Worm (Caenorhabditis elegans) whole organism, mixed stage, embryonic: Measurements from ENCODE around the gene F46G10.1.

Source experiments
- M03D4.4 ChIP-seq: sonication (generic microtip); optimal IDR thresholded peaks from 2 replicates; lab custom pipeline; 2017; ENCODE audit warnings: mild to moderate bottlenecking, missing genetic modification characterization, missing compliant biosample characterization
- bed-3 ChIP-seq: fragments of 200-800 bp; sonication (Bioruptor generic); optimal IDR thresholded peaks from 3 replicates; lab custom pipeline; 2018; ENCODE audit warnings: mild to moderate bottlenecking, missing genetic modification characterization, moderate library complexity, missing compliant biosample characterization
- blmp-1 ChIP-seq: fragments of 150-350 bp; optimal IDR thresholded peaks from 2 replicates; lab custom pipeline; 2014; ENCODE audit warnings: missing biosample characterization, missing genetic modification characterization
- ceh-39 ChIP-seq: fragments of 150-350 bp; optimal IDR thresholded peaks from 2 replicates; lab custom pipeline; 2014; ENCODE audit warnings: missing biosample characterization, missing genetic modification characterization
- ceh-43 ChIP-seq: fragments of 200-800 bp; sonication (Bioruptor generic); optimal IDR thresholded peaks from 2 replicates; lab custom pipeline; 2018; ENCODE audit warnings: mild to moderate bottlenecking, missing genetic modification characterization, moderate library complexity, missing compliant biosample characterization
- ceh-83 ChIP-seq: fragments of 200-800 bp; sonication (Bioruptor generic); optimal IDR thresholded peaks from 2 replicates; lab custom pipeline; 2018; ENCODE audit warnings: mild to moderate bottlenecking, missing genetic modification characterization, missing compliant biosample characterization
- ces-1 ChIP-seq: fragments of 150-350 bp; optimal IDR thresholded peaks from 2 replicates; lab custom pipeline; 2014; ENCODE audit warnings: missing biosample characterization, missing genetic modification reagents, missing genetic modification characterization
- cnd-1 ChIP-seq: fragments of 200-800 bp; sonication (Bioruptor generic); optimal IDR thresholded peaks from 2 replicates; lab custom pipeline; 2018; ENCODE audit warnings: mild to moderate bottlenecking, missing genetic modification characterization, missing compliant biosample characterization
- drap-1 ChIP-seq: fragments of 200-800 bp; sonication (Bioruptor generic); optimal IDR thresholded peaks from 3 replicates; lab custom pipeline; 2018; ENCODE audit warnings: mild to moderate bottlenecking, missing genetic modification characterization, missing compliant biosample characterization
- elt-1 ChIP-seq: sonication (generic microtip); optimal IDR thresholded peaks from 2 replicates; lab custom pipeline; 2017; ENCODE audit warnings: missing genetic modification characterization, mild to moderate bottlenecking, missing compliant biosample characterization, antibody characterized with exemption, moderate library complexity, borderline replicate concordance; ENCODE audit not compliant: insufficient read depth
- elt-3 ChIP-seq: fragments of 150-350 bp; optimal IDR thresholded peaks from 2 replicates; lab custom pipeline; 2014; ENCODE audit warnings: missing biosample characterization, missing genetic modification characterization
- flh-1 ChIP-seq: fragments of 200-800 bp; sonication (Bioruptor generic); optimal IDR thresholded peaks from 2 replicates; lab custom pipeline; 2018; ENCODE audit warnings: mild to moderate bottlenecking, missing genetic modification characterization, moderate library complexity, missing compliant biosample characterization
- hlh-1 ChIP-seq: fragments of 150-350 bp; optimal IDR thresholded peaks from 2 replicates; lab custom pipeline; 2014; ENCODE audit warnings: missing biosample characterization, missing genetic modification reagents, missing genetic modification characterization
- lin-13 ChIP-seq: fragments of 150-350 bp; optimal IDR thresholded peaks from 2 replicates; lab custom pipeline; 2014; ENCODE audit warnings: missing biosample characterization, missing genetic modification characterization
- lin-32 ChIP-seq: fragments of 200-800 bp; sonication (Bioruptor generic); optimal IDR thresholded peaks from 2 replicates; lab custom pipeline; 2018; ENCODE audit warnings: mild to moderate bottlenecking, missing genetic modification characterization, missing compliant biosample characterization
- lsy-2 ChIP-seq: fragments of 150-350 bp; optimal IDR thresholded peaks from 2 replicates; lab custom pipeline; 2014; ENCODE audit warnings: missing biosample characterization, missing genetic modification characterization
- mab-5 ChIP-seq: fragments of 150-350 bp; optimal IDR thresholded peaks from 2 replicates; lab custom pipeline; 2014; ENCODE audit warnings: missing biosample characterization, missing genetic modification characterization
- mep-1 ChIP-seq: fragments of 150-350 bp; optimal IDR thresholded peaks from 2 replicates; lab custom pipeline; 2017; ENCODE audit warnings: missing biosample characterization, missing genetic modification reagents, missing genetic modification characterization, inconsistent platforms
- mls-2 ChIP-seq: sonication (generic microtip); optimal IDR thresholded peaks from 2 replicates; lab custom pipeline; 2016; ENCODE audit warnings: mild to moderate bottlenecking, missing genetic modification characterization, moderate library complexity, missing compliant biosample characterization
- nhr-12 ChIP-seq: fragments of 150-350 bp; optimal IDR thresholded peaks from 2 replicates; lab custom pipeline; 2014; ENCODE audit warnings: missing biosample characterization, missing genetic modification characterization
- nhr-2 ChIP-seq: fragments of 150-350 bp; optimal IDR thresholded peaks from 2 replicates; lab custom pipeline; 2014; ENCODE audit warnings: missing biosample characterization, missing genetic modification characterization
- nhr-237 ChIP-seq: fragments of 150-350 bp; optimal IDR thresholded peaks from 2 replicates; lab custom pipeline; 2014; ENCODE audit warnings: missing biosample characterization, missing genetic modification characterization
- nhr-28 ChIP-seq: fragments of 150-350 bp; optimal IDR thresholded peaks from 2 replicates; lab custom pipeline; 2014; ENCODE audit warnings: missing biosample characterization, missing genetic modification characterization
- nhr-76 ChIP-seq: sonication (generic microtip); optimal IDR thresholded peaks from 2 replicates; lab custom pipeline; 2017; ENCODE audit warnings: missing biosample characterization, missing genetic modification characterization
- pha-4 ChIP-seq: fragments of 150-350 bp; optimal IDR thresholded peaks from 2 replicates; lab custom pipeline; 2018; ENCODE audit warnings: missing biosample characterization, missing genetic modification reagents, missing genetic modification characterization
- sem-2 ChIP-seq: fragments of 200-800 bp; sonication (Bioruptor generic); optimal IDR thresholded peaks from 2 replicates; lab custom pipeline; 2018; ENCODE audit warnings: mild to moderate bottlenecking, missing genetic modification characterization, missing compliant biosample characterization
- snpc-4 ChIP-seq: fragments of 150-350 bp; optimal IDR thresholded peaks from 2 replicates; lab custom pipeline; 2014; ENCODE audit warnings: missing biosample characterization, missing genetic modification characterization
- sptf-1 ChIP-seq: sonication (generic microtip); optimal IDR thresholded peaks from 2 replicates; lab custom pipeline; 2017; ENCODE audit warnings: mild to moderate bottlenecking, missing genetic modification characterization, moderate library complexity, missing compliant biosample characterization
- tbx-8 ChIP-seq: fragments of 200-800 bp; sonication (Bioruptor generic); optimal IDR thresholded peaks from 2 replicates; lab custom pipeline; 2018; ENCODE audit warnings: mild to moderate bottlenecking, missing genetic modification characterization, moderate library complexity, missing compliant biosample characterization
- unc-120 ChIP-seq: sonication (generic microtip); optimal IDR thresholded peaks from 2 replicates; lab custom pipeline; 2017; ENCODE audit warnings: missing genetic modification characterization, missing compliant biosample characterization; ENCODE audit not compliant: poor library complexity, severe bottlenecking
- unc-39 ChIP-seq: fragments of 150-350 bp; optimal IDR thresholded peaks from 2 replicates; lab custom pipeline; 2014; ENCODE audit warnings: missing biosample characterization, missing genetic modification characterization
- unc-62 ChIP-seq: fragments of 150-350 bp; optimal IDR thresholded peaks from 2 replicates; lab custom pipeline; 2014; ENCODE audit warnings: missing biosample characterization, missing genetic modification reagents, missing genetic modification characterization
- zip-8 ChIP-seq: fragments of 150-350 bp; optimal IDR thresholded peaks from 2 replicates; lab custom pipeline; 2014; ENCODE audit warnings: missing biosample characterization, missing genetic modification characterization
- ztf-11 ChIP-seq: fragments of 150-350 bp; optimal IDR thresholded peaks from 2 replicates; lab custom pipeline; 2014; ENCODE audit warnings: missing biosample characterization, missing genetic modification characterization

The F46G10.1 gene

DNA sequence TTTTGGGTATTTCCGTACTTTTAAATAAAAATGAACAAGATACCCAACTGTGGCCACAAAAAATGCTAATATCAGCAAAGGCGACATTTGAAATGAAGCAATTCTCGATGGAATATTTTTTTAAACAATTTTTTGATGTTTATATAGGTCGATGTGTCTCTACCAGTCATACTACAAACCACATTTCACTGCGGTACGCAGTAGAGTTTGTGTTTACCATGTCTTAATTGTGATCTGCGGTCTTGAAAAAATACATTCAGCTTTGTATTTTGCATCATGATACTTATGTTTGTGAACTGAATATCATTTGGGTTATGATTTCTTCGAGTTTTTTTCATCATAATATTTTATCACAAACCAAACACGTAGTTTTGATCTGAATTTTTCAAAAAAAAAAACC lies 27.5 kb downstream of the F46G10.1 start, which contains the start of gene cyp-14A4:
TSS of gene cyp-14A4 (minus strand) at position 107 of the 400 bp plus-strand sequence.
- TF ChIP-seq lsy-2 (no peak), tbx-8 (GFP tag; lab: Kevin White, UChicago) (no peak), mab-5 (tag; lab: Kevin White, UChicago) (no peak)

DNA sequence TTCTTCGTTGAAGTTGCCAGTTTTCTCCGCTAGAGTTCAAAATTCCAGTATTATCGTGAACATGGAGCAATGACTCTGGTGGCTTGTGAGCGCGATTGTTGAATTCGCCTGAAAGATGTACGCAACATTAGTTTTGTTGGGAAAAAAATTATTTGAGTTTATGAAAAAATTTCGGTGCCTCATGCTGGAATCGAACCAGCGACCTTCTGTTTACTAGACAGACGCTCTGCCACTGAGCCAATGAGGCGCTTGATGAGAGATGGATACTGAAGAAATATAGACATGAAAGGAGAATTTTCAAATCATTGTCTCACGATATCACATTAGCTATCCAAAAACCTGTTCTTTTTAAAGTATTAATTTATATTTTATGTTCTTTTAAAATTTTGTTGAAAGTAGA lies 28.1 kb downstream of the F46G10.1 start:
- TF ChIP-seq mab-5 (tag; lab: Kevin White, UChicago) = no peak
- TF ChIP-seq blmp-1 (tag; lab: Kevin White, UChicago) = no peak
- TF ChIP-seq unc-62 (GFP tag; lab: Kevin White, UChicago) = no peak
- TF ChIP-seq ces-1 = no peak

ce11 chrX:13278876-13279275 lies 32.7 kb downstream of the F46G10.1 start, which contains the start of gene phf-33:
Gene phf-33, minus strand, starts transcription at chrX:13278976.
- no peak for TF ChIP-seq sem-2
- no peak for TF ChIP-seq elt-3 (tag; lab: Kevin White, UChicago)
- TF ChIP-seq nhr-2 (tag; lab: Kevin White, UChicago) = no peak
- TF ChIP-seq pha-4 = no peak
- no peak for TF ChIP-seq ces-1
- TF ChIP-seq lin-32 (GFP tag; lab: Kevin White, UChicago) = no peak
- TF ChIP-seq hlh-1 (tag; lab: Kevin White, UChicago) = no peak
- no peak for TF ChIP-seq unc-39 (tag; lab: Kevin White, UChicago)
- TF ChIP-seq lin-13 = no peak
- no peak for TF ChIP-seq unc-62 (GFP tag; lab: Kevin White, UChicago)
- TF ChIP-seq ceh-39 (tag; lab: Kevin White, UChicago) = no peak
- no peak for TF ChIP-seq unc-120 (tag; lab: Kevin White, UChicago)
- TF ChIP-seq, all 35 proteins: peak for 0

- TF ChIP-seq ceh-39 (tag; lab: Kevin White, UChicago) = no peak
Measured at ce11 chrX:13274102-13274501, 37.5 kb downstream of the F46G10.1 start, which contains the start of gene cyp-14A3. Gene cyp-14A3, minus strand, starts transcription at chrX:13274202.

DNA sequence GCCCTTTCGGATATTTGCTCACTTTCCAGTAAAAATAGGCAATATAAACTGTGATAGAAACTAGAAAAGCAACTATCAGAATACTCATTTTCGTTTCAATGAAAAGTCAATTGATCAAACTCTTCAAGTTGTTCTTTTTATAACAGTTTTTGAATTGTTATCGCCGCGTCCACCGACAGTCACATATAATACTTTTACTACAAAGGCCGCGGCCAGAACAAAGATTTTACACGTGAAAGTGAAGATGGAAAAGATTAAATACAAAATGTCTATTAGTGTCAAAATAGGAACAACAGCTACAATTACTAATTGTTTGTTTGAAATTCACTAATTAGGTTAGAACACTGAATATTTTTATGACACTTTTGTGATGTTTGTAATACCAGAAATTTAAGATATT lies 42.0 kb downstream of the F46G10.1 start, which contains the start of gene cyp-14A2:
TSS of gene cyp-14A2 (minus strand) at position 101 of the 400 bp plus-strand sequence.
- TF ChIP-seq unc-39 (tag; lab: Kevin White, UChicago) (no peak), ces-1 (no peak), zip-8 (no peak), ceh-39 (tag; lab: Kevin White, UChicago) (no peak)

- TF ChIP-seq unc-62 (GFP tag; lab: Kevin White, UChicago) (no peak), ceh-83 (GFP tag; lab: Kevin White, UChicago) (no peak), cnd-1 (tag; lab: Kevin White, UChicago) (no peak), zip-8 (no peak), nhr-28 (no peak), unc-120 (tag; lab: Kevin White, UChicago) (no peak), ztf-11 (tag; lab: Kevin White, UChicago) (no peak)
Measured at ce11 chrX:13267230-13267629, 44.3 kb downstream of the F46G10.1 start, which contains the start of gene cyp-14A1. Gene cyp-14A1, minus strand, starts transcription at chrX:13267355.

DNA sequence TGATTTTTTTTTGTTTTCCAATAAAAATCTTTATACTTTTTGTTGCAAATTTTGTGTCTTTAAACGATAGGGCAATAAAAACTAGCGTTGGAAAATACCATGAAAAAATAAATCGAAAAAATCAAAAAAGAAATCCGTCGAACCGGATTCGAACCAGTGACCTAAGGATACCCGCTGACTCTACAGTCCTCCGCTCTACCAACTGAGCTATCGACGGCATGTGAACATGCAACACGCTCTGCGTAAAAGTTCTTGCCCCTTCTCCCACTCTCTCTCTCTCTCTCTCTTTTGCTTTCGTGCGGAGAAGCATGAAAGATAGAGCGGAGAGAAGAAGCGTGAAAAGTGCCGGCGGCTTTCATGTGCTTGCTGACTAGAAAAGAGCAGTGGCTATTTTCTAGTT lies 47.0 kb downstream of the F46G10.1 start:
- TF ChIP-seq nhr-76 (no peak), nhr-28 (no peak), elt-3 (tag; lab: Kevin White, UChicago) (no peak), unc-120 (tag; lab: Kevin White, UChicago) (peak; percentile 66), mab-5 (tag; lab: Kevin White, UChicago) (no peak), nhr-12 (tag; lab: Kevin White, UChicago) (no peak), ceh-43 (peak; percentile 66), lsy-2 (peak; percentile 22), cnd-1 (tag; lab: Kevin White, UChicago) (peak; percentile 66), sptf-1 (tag; lab: Kevin White, UChicago) (no peak), bed-3 (GFP tag; lab: Kevin White, UChicago) (peak; percentile 64), snpc-4 (no peak), tbx-8 (GFP tag; lab: Kevin White, UChicago) (no peak), pha-4 (no peak), flh-1 (peak; percentile 16), lin-32 (GFP tag; lab: Kevin White, UChicago) (peak; percentile 80), unc-62 (GFP tag; lab: Kevin White, UChicago) (no peak), mep-1 (tag; lab: Kevin White, UChicago) (peak; percentile 42), nhr-237 (tag; lab: Kevin White, UChicago) (peak; percentile 43), elt-1 (tag; lab: Kevin White, UChicago) (no peak), zip-8 (no peak), drap-1 (GFP tag; lab: Kevin White, UChicago) (peak; percentile 86), mls-2 (tag; lab: Kevin White, UChicago) (peak; percentile 89), blmp-1 (tag; lab: Kevin White, UChicago) (no peak), ces-1 (no peak), ztf-11 (tag; lab: Kevin White, UChicago) (no peak), unc-39 (tag; lab: Kevin White, UChicago) (no peak), lin-13 (no peak), hlh-1 (tag; lab: Kevin White, UChicago) (no peak), ceh-39 (tag; lab: Kevin White, UChicago) (no peak), M03D4.4 (tag; lab: Kevin White, UChicago) (no peak), ceh-83 (GFP tag; lab: Kevin White, UChicago) (peak; percentile 73), sem-2 (peak; percentile 56)
